Worm (Caenorhabditis elegans): ENCODE data around the gene clec-176.

DNA sequence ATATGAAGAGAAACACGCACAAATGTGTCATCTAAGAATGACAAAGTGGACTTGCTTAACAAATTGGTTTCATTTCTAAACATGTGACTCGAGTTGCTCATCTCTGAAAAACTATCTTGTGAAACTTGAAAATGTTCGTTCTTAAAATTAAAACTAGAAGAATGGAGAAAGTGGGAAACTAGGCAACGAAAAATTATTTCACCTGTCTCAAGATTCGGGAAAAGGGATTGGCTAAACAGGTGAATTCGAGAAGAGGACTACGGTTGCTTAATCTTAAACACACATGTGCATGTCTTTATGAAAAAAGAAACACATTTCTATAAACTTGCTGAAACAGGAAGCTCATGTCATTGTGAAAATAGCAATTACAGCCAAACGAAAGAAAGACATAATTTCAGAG lies 2.8 kb upstream of the clec-176 start, which contains the start of gene srz-24:
- TF ChIP-seq unc-130 (GFP tag; optimal IDR thresholded peaks at IDR 0.05) = no peak
- TF ChIP-seq zag-1 (tag; optimal IDR thresholded peaks at IDR 0.05) = no peak

All from whole organism, L4 larva.